Fruit fly (Drosophila melanogaster) whole organism, prepupa: Measurements from ENCODE around the gene CG9682.

Experiments used
- CG10631 ChIP-seq: fragments of 200-800 bp; sonication (Bioruptor generic); optimal IDR thresholded peaks from 2 replicates; lab custom pipeline; 2016; ENCODE audit warnings: missing biosample characterization, missing genetic modification characterization
- CG11294 ChIP-seq: fragments of 200-800 bp; sonication (Bioruptor generic); IDR thresholded peaks from 2 replicates; pipeline ENCODE4 v1.3.6; 2022; ENCODE audit warnings: missing biosample characterization, missing genetic modification characterization
- CG11902 ChIP-seq: fragments of 200-800 bp; sonication (Bioruptor generic); optimal IDR thresholded peaks from 3 replicates; lab custom pipeline; 2016; ENCODE audit warnings: missing biosample characterization, missing genetic modification characterization
- CG1621 ChIP-seq: fragments of 200-800 bp; sonication (Bioruptor generic); optimal IDR thresholded peaks from 3 replicates; lab custom pipeline; 2018; ENCODE audit warnings: missing biosample characterization, mild to moderate bottlenecking, missing genetic modification characterization
- CG16779 ChIP-seq: fragments of 200-800 bp; sonication (Bioruptor generic); optimal IDR thresholded peaks from 3 replicates; lab custom pipeline; 2017; ENCODE audit warnings: missing biosample characterization, mild to moderate bottlenecking, missing genetic modification characterization
- CG3032 ChIP-seq: fragments of 200-800 bp; optimal IDR thresholded peaks from 2 replicates; lab custom pipeline; 2019; ENCODE audit warnings: missing biosample characterization, mild to moderate bottlenecking, missing genetic modification characterization, moderate library complexity
- CG31627 ChIP-seq: fragments of 200-800 bp; sonication (Bioruptor generic); optimal IDR thresholded peaks from 3 replicates; lab custom pipeline; 2016; ENCODE audit warnings: missing biosample characterization, missing genetic modification characterization
- CG34406 ChIP-seq: fragments of 200-800 bp; sonication (Bioruptor generic); optimal IDR thresholded peaks from 3 replicates; lab custom pipeline; 2016; ENCODE audit warnings: missing biosample characterization, missing genetic modification characterization
- CG6163 ChIP-seq: fragments of 200-800 bp; sonication (Bioruptor generic); IDR thresholded peaks from 3 replicates; pipeline ENCODE4 v1.3.6; 2022; ENCODE audit warnings: missing biosample characterization, missing genetic modification characterization
- CG6276 ChIP-seq: fragments of 200-800 bp; sonication (Bioruptor generic); optimal IDR thresholded peaks from 2 replicates; lab custom pipeline; 2017; ENCODE audit warnings: missing biosample characterization, mild to moderate bottlenecking, missing genetic modification characterization
- CG6792 ChIP-seq: fragments of 200-800 bp; sonication (Bioruptor generic); optimal IDR thresholded peaks from 3 replicates; lab custom pipeline; 2016; ENCODE audit warnings: missing biosample characterization, missing genetic modification characterization
- CG6808 ChIP-seq: fragments of 200-800 bp; sonication (Bioruptor generic); optimal IDR thresholded peaks from 3 replicates; lab custom pipeline; 2017; ENCODE audit warnings: missing biosample characterization, missing genetic modification characterization, mild to moderate bottlenecking, moderate library complexity, missing genetic modification reagents
- CG6854 ChIP-seq: fragments of 200-800 bp; sonication (Bioruptor generic); optimal IDR thresholded peaks from 2 replicates; lab custom pipeline; 2017; ENCODE audit warnings: missing biosample characterization, mild to moderate bottlenecking, missing genetic modification characterization
- CG7368 ChIP-seq: fragments of 200-800 bp; sonication (Bioruptor generic); optimal IDR thresholded peaks from 3 replicates; lab custom pipeline; 2016; ENCODE audit warnings: missing biosample characterization, missing genetic modification characterization
- CG8119 ChIP-seq: fragments of 200-800 bp; sonication (Bioruptor generic); IDR thresholded peaks from 3 replicates; pipeline ENCODE4 v1.3.6; 2022; ENCODE audit warnings: missing biosample characterization, missing genetic modification characterization
- CG8319 ChIP-seq: fragments of 200-800 bp; sonication (Bioruptor generic); optimal IDR thresholded peaks from 3 replicates; lab custom pipeline; 2016; ENCODE audit warnings: missing biosample characterization, missing genetic modification characterization
- Eip75B ChIP-seq: fragments of 200-800 bp; sonication (Bioruptor generic); optimal IDR thresholded peaks from 3 replicates; lab custom pipeline; 2016; ENCODE audit warnings: missing biosample characterization, missing genetic modification characterization
- Eip78C ChIP-seq: fragments of 200-800 bp; sonication (Bioruptor generic); peaks from one replicate; lab custom pipeline; 2016; ENCODE audit warnings: missing biosample characterization, missing genetic modification characterization
- Eip93F ChIP-seq: fragments of 200-800 bp; sonication (Bioruptor generic); optimal IDR thresholded peaks from 2 replicates; lab custom pipeline; 2016; ENCODE audit warnings: missing biosample characterization, mild to moderate bottlenecking, missing genetic modification characterization
- Ets21C ChIP-seq: fragments of 200-800 bp; sonication (Bioruptor generic); optimal IDR thresholded peaks from 3 replicates; lab custom pipeline; 2016; ENCODE audit warnings: missing biosample characterization, missing genetic modification characterization
- Ets96B ChIP-seq: fragments of 200-800 bp; optimal IDR thresholded peaks from 2 replicates; lab custom pipeline; 2019; ENCODE audit warnings: missing biosample characterization, mild to moderate bottlenecking, missing genetic modification characterization, moderate library complexity
- Hr39 ChIP-seq: fragments of 200-800 bp; sonication (Bioruptor generic); optimal IDR thresholded peaks from 2 replicates; lab custom pipeline; 2016; ENCODE audit warnings: missing biosample characterization, missing genetic modification characterization
- Hr4 ChIP-seq: fragments of 200-800 bp; sonication (Bioruptor generic); optimal IDR thresholded peaks from 3 replicates; lab custom pipeline; 2016; ENCODE audit warnings: missing biosample characterization, missing genetic modification characterization
- Lpt ChIP-seq: fragments of 200-800 bp; sonication (Bioruptor generic); optimal IDR thresholded peaks from 3 replicates; lab custom pipeline; 2016; ENCODE audit warnings: missing biosample characterization, missing genetic modification characterization
- OdsH ChIP-seq: fragments of 200-800 bp; sonication (Bioruptor generic); optimal IDR thresholded peaks from 3 replicates; lab custom pipeline; 2016; ENCODE audit warnings: missing biosample characterization, missing genetic modification characterization
- Smox ChIP-seq: fragments of 200-800 bp; sonication (Bioruptor generic); optimal IDR thresholded peaks from 3 replicates; lab custom pipeline; 2016; ENCODE audit warnings: missing biosample characterization, missing genetic modification characterization
- Sox102F ChIP-seq: fragments of 200-800 bp; sonication (Bioruptor generic); optimal IDR thresholded peaks from 2 replicates; lab custom pipeline; 2016; ENCODE audit warnings: missing biosample characterization, mild to moderate bottlenecking, missing genetic modification characterization
- Sox14 ChIP-seq: fragments of 200-800 bp; sonication (Bioruptor generic); optimal IDR thresholded peaks from 3 replicates; lab custom pipeline; 2016; ENCODE audit warnings: missing biosample characterization, missing genetic modification characterization
- Sox15 ChIP-seq: fragments of 200-800 bp; sonication (Bioruptor generic); optimal IDR thresholded peaks from 3 replicates; lab custom pipeline; 2016; ENCODE audit warnings: missing biosample characterization, missing genetic modification characterization
- achi ChIP-seq: fragments of 200-800 bp; sonication (Bioruptor generic); optimal IDR thresholded peaks from 3 replicates; lab custom pipeline; 2016; ENCODE audit warnings: missing biosample characterization, missing genetic modification characterization
- acj6 ChIP-seq: fragments of 200-800 bp; sonication (Bioruptor generic); optimal IDR thresholded peaks from 3 replicates; lab custom pipeline; 2016; ENCODE audit warnings: missing biosample characterization, missing genetic modification characterization
- cyc ChIP-seq: fragments of 200-800 bp; sonication (Bioruptor generic); optimal IDR thresholded peaks from 3 replicates; lab custom pipeline; 2016; ENCODE audit warnings: missing biosample characterization, missing genetic modification characterization
- dac ChIP-seq: fragments of 200-800 bp; sonication (Bioruptor generic); optimal IDR thresholded peaks from 2 replicates; lab custom pipeline; 2017; ENCODE audit warnings: missing biosample characterization, mild to moderate bottlenecking, missing genetic modification characterization
- dsx ChIP-seq: fragments of 200-800 bp; optimal IDR thresholded peaks from 3 replicates; lab custom pipeline; 2019; ENCODE audit warnings: missing biosample characterization, mild to moderate bottlenecking, missing genetic modification characterization, moderate library complexity; ENCODE audit not compliant: poor library complexity, severe bottlenecking
- esn ChIP-seq: fragments of 200-800 bp; sonication (Bioruptor generic); optimal IDR thresholded peaks from 2 replicates; lab custom pipeline; 2016; ENCODE audit warnings: missing biosample characterization, mild to moderate bottlenecking, missing genetic modification characterization, moderate library complexity
- fd59A ChIP-seq: fragments of 200-800 bp; sonication (Bioruptor generic); optimal IDR thresholded peaks from 2 replicates; lab custom pipeline; 2017; ENCODE audit warnings: missing biosample characterization, mild to moderate bottlenecking, missing genetic modification characterization, missing genetic modification reagents
- fd85E ChIP-seq: fragments of 200-800 bp; sonication (Bioruptor generic); optimal IDR thresholded peaks from 3 replicates; lab custom pipeline; 2016; ENCODE audit warnings: missing biosample characterization, missing genetic modification characterization
- fkh ChIP-seq: fragments of 200-800 bp; sonication (Bioruptor generic); optimal IDR thresholded peaks from 3 replicates; lab custom pipeline; 2017; ENCODE audit warnings: missing biosample characterization, mild to moderate bottlenecking, missing genetic modification characterization, moderate library complexity
- lz ChIP-seq: fragments of 200-800 bp; sonication (Bioruptor generic); optimal IDR thresholded peaks from 3 replicates; lab custom pipeline; 2016; ENCODE audit warnings: missing biosample characterization, missing genetic modification characterization
- net ChIP-seq: fragments of 200-800 bp; sonication (Bioruptor generic); optimal IDR thresholded peaks from 3 replicates; lab custom pipeline; 2016; ENCODE audit warnings: missing biosample characterization, missing genetic modification characterization
- pdm3 ChIP-seq: fragments of 200-800 bp; sonication (Bioruptor generic); optimal IDR thresholded peaks from 3 replicates; lab custom pipeline; 2016; ENCODE audit warnings: missing biosample characterization, missing genetic modification characterization
- salr ChIP-seq, 2 experiments: fragments of 200-800 bp; sonication (Bioruptor generic); optimal IDR thresholded peaks; 3 replicates each; lab custom pipeline; 2016 to 2018; ENCODE audit warnings: missing biosample characterization in 2 of 2, missing genetic modification characterization in 2 of 2, mild to moderate bottlenecking in 1 of 2
- spab ChIP-seq: fragments of 200-800 bp; sonication (Bioruptor generic); optimal IDR thresholded peaks from 2 replicates; lab custom pipeline; 2017; ENCODE audit warnings: missing biosample characterization, mild to moderate bottlenecking, missing genetic modification characterization, missing genetic modification reagents
- ss ChIP-seq, 2 experiments: fragments of 200-800 bp; sonication (Bioruptor generic); optimal IDR thresholded peaks; 2 replicates in 1 of 2; 3 replicates in 1 of 2; lab custom pipeline; 2017 to 2018; ENCODE audit warnings: mild to moderate bottlenecking in 2 of 2, missing biosample characterization in 2 of 2, missing genetic modification characterization in 2 of 2, moderate library complexity in 1 of 2
- svp ChIP-seq: fragments of 200-800 bp; sonication (Bioruptor generic); peaks from one replicate; lab custom pipeline; 2016; ENCODE audit warnings: missing biosample characterization, missing genetic modification characterization
- topi ChIP-seq: fragments of 200-800 bp; sonication (Bioruptor generic); optimal IDR thresholded peaks from 3 replicates; lab custom pipeline; 2016; ENCODE audit warnings: missing biosample characterization, missing genetic modification characterization
- vri ChIP-seq: fragments of 200-800 bp; sonication (Bioruptor generic); optimal IDR thresholded peaks from 3 replicates; lab custom pipeline; 2016; ENCODE audit warnings: missing biosample characterization, mild to moderate bottlenecking, missing genetic modification characterization

CG9682 gene

DNA sequence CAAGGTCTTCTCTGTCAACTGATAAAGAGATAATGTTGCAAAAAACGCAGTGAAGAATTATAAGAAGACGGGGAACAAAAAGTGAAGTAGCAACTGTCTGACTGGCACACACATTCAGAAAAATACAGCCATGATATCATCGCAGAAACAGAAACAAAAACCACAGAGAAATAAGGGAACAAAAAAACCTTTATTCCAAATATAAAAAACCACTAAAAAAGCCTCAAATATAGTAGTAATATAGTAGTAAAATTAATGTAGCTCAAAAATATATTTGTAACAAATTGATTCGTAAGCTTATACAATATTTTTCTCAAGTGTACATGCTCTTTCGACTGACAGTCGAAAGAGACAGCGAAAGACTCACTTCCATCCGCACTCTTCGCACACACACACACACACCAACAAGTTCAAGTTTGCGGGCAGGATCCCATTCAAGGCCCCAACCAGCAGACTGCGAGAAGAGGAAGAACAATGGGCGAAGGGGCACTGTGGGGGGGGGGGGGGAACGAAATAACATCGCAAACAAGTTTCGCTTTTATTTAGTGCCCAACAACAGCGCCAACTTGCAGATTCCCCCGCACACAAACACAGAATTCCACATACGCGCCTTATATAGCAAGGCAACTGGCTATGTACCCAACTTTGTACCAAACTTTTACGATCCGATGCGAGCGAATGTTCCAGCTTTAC is 7.7 kb downstream of the CG9682 start (continued):
- TF ChIP-seq esn (GFP tag; lab: Kevin White, UChicago) (peak; percentile 91), vri (peak; percentile 73), fkh (GFP tag; lab: Kevin White, UChicago) (no peak), CG6163 (peak; percentile 84), dsx (GFP tag; lab: Kevin White, UChicago) (peak; percentile 73), fd59A (GFP tag; lab: Kevin White, UChicago) (peak; percentile 82), cyc (peak; percentile 80), Sox14 (peak; percentile 81), OdsH (GFP tag; lab: Kevin White, UChicago) (peak; percentile 84), Smox (peak; percentile 76), Sox102F (peak; percentile 79), svp (GFP tag; lab: Kevin White, UChicago) (peak; percentile 91), CG16779 (tag; lab: Kevin White, UChicago) (peak; percentile 78), CG8119 (GFP tag; lab: Robert Waterston, UW) (peak; percentile 79), net (GFP tag; lab: Kevin White, UChicago) (peak; percentile 52), achi (GFP tag; lab: Kevin White, UChicago) (peak; percentile 80), spab (GFP tag; lab: Kevin White, UChicago) (peak; percentile 77), Ets96B (tag; lab: Kevin White, UChicago) (peak; percentile 96), ss (GFP tag; optimal IDR thresholded peaks at IDR 0.05; lab: Kevin White, UChicago) (peak; percentile 77 to 89)

- TF ChIP-seq CG10631 (GFP tag; lab: Kevin White, UChicago) (peak; percentile 93), CG6276 (GFP tag; lab: Kevin White, UChicago) (peak; percentile 48), esn (GFP tag; lab: Kevin White, UChicago) (peak; percentile 92), Sox102F (peak; percentile 94), Ets21C (GFP tag; lab: Kevin White, UChicago) (peak; percentile 88), CG7368 (GFP tag; lab: Kevin White, UChicago) (peak; percentile 87), fd85E (GFP tag; lab: Kevin White, UChicago) (peak; percentile 82), Hr39 (GFP tag; lab: Kevin White, UChicago) (peak; percentile 91), CG6808 (GFP tag; lab: Kevin White, UChicago) (peak; percentile 88), salr (GFP tag; optimal IDR thresholded peaks at IDR 0.05; lab: Kevin White, UChicago) (peak; percentile 46 to 88), OdsH (GFP tag; lab: Kevin White, UChicago) (peak; percentile 89), CG6854 (GFP tag; lab: Kevin White, UChicago) (peak; percentile 74), CG1621 (tag; lab: Kevin White, UChicago) (peak; percentile 96), dac (GFP tag; lab: Kevin White, UChicago) (peak; percentile 47), pdm3 (GFP tag; lab: Kevin White, UChicago) (peak; percentile 93), topi (GFP tag; lab: Kevin White, UChicago) (peak; percentile 94), achi (GFP tag; lab: Kevin White, UChicago) (peak; percentile 91), Sox15 (peak; percentile 83), ss (GFP tag; optimal IDR thresholded peaks at IDR 0.05; lab: Kevin White, UChicago) (peak; percentile 94 to 95), Hr4 (GFP tag; lab: Kevin White, UChicago) (peak; percentile 85), Eip75B (GFP tag; lab: Kevin White, UChicago) (peak; percentile 94), Lpt (GFP tag; lab: Kevin White, UChicago) (peak; percentile 52), CG8119 (GFP tag; lab: Robert Waterston, UW) (peak; percentile 86), acj6 (peak; percentile 92), vri (peak; percentile 94), Eip78C (GFP tag; lab: Kevin White, UChicago) (peak; percentile 100), cyc (peak; percentile 90), CG6792 (GFP tag; lab: Kevin White, UChicago) (peak; percentile 94), net (GFP tag; lab: Kevin White, UChicago) (peak; percentile 86), CG31627 (peak; percentile 91), CG11294 (peak; percentile 30; the same call in 1 of the 2 replicates), CG3032 (tag; lab: Kevin White, UChicago) (peak; percentile 96), CG8319 (GFP tag; lab: Kevin White, UChicago) (peak; percentile 83), CG11902 (GFP tag; lab: Kevin White, UChicago) (peak; percentile 89), CG16779 (tag; lab: Kevin White, UChicago) (peak; percentile 88), Eip93F (GFP tag; lab: Kevin White, UChicago) (peak; percentile 86), Smox (peak; percentile 88), svp (GFP tag; lab: Kevin White, UChicago) (peak; percentile 98), lz (GFP tag; lab: Kevin White, UChicago) (peak; percentile 95), Ets96B (tag; lab: Kevin White, UChicago) (peak; percentile 96), CG34406 (peak; percentile 88)
Observed at dm6 chr3R:30258991-30259351, 8.2 kb downstream of the CG9682 start.
